Worm (Caenorhabditis elegans) whole organism, young adult: ENCODE data around the gene R04F11.2.

Source experiments
- B0019.2 ChIP-seq: fragments of 200-800 bp; sonication (Bioruptor generic); conservative IDR thresholded peaks from 2 replicates; pipeline ENCODE4 v1.3.6; 2022; ENCODE audit warnings: missing genetic modification reagents, missing genetic modification characterization, missing compliant biosample characterization
- B0261.1 ChIP-seq: sonication (generic microtip); optimal IDR thresholded peaks from 2 replicates; lab custom pipeline; 2016; ENCODE audit warnings: mild to moderate bottlenecking, missing genetic modification characterization, moderate library complexity, missing compliant biosample characterization
- F22D6.2 ChIP-seq: sonication (generic microtip); optimal IDR thresholded peaks from 2 replicates; lab custom pipeline; 2016; ENCODE audit warnings: mild to moderate bottlenecking, missing genetic modification characterization, missing compliant biosample characterization
- F37B4.10 ChIP-seq: fragments of 200-800 bp; sonication (Bioruptor generic); IDR thresholded peaks from 2 replicates; pipeline ENCODE4 v1.3.6; 2022; ENCODE audit warnings: missing genetic modification characterization, missing compliant biosample characterization
- F39B2.1 ChIP-seq: fragments of 200-800 bp; sonication (Bioruptor generic); IDR thresholded peaks from 2 replicates; pipeline ENCODE4 v1.3.6; 2022; ENCODE audit warnings: missing genetic modification reagents, missing genetic modification characterization, missing compliant biosample characterization
- F57A8.1 ChIP-seq: fragments of 200-800 bp; sonication (Bioruptor generic); optimal IDR thresholded peaks from 2 replicates; lab custom pipeline; 2018; ENCODE audit warnings: mild to moderate bottlenecking, missing genetic modification characterization, moderate library complexity, missing compliant biosample characterization
- F57C9.4 ChIP-seq: sonication (generic microtip); optimal IDR thresholded peaks from 2 replicates; lab custom pipeline; 2017; ENCODE audit warnings: mild to moderate bottlenecking, missing genetic modification characterization, missing compliant biosample characterization
- Y53G8AR.9 ChIP-seq: fragments of 200-800 bp; sonication (Bioruptor generic); conservative IDR thresholded peaks from 2 replicates; pipeline ENCODE4 v1.3.6; 2022; ENCODE audit warnings: missing genetic modification reagents, missing genetic modification characterization, missing compliant biosample characterization
- Y67H2A.10 ChIP-seq: fragments of 200-800 bp; sonication (Bioruptor generic); conservative IDR thresholded peaks from 2 replicates; pipeline ENCODE4 v1.3.6; 2022; ENCODE audit warnings: missing genetic modification reagents, missing genetic modification characterization, missing compliant biosample characterization
- atf-7 ChIP-seq: sonication (generic microtip); optimal IDR thresholded peaks from 2 replicates; lab custom pipeline; 2017; ENCODE audit warnings: mild to moderate bottlenecking, missing genetic modification characterization, missing compliant biosample characterization
- athp-1 ChIP-seq: sonication (generic microtip); optimal IDR thresholded peaks from 2 replicates; lab custom pipeline; 2017; ENCODE audit warnings: mild to moderate bottlenecking, missing genetic modification characterization, missing compliant biosample characterization
- bed-1 ChIP-seq: fragments of 200-800 bp; sonication (Bioruptor generic); IDR thresholded peaks from 2 replicates; pipeline ENCODE4 v1.3.6; 2022; ENCODE audit warnings: missing genetic modification reagents, missing genetic modification characterization, missing compliant biosample characterization
- bed-2 ChIP-seq: fragments of 200-800 bp; sonication (Bioruptor generic); IDR thresholded peaks from 2 replicates; pipeline ENCODE4 v1.3.6; 2022; ENCODE audit warnings: missing genetic modification reagents, missing genetic modification characterization, missing compliant biosample characterization
- ccch-3 ChIP-seq: fragments of 200-800 bp; sonication (Bioruptor generic); optimal IDR thresholded peaks from 2 replicates; lab custom pipeline; 2018; ENCODE audit warnings: mild to moderate bottlenecking, missing genetic modification characterization, missing compliant biosample characterization
- ceh-100 ChIP-seq: fragments of 200-800 bp; sonication (Bioruptor generic); IDR thresholded peaks from 2 replicates; pipeline ENCODE4 v1.3.6; 2022; ENCODE audit warnings: missing genetic modification reagents, missing genetic modification characterization, missing compliant biosample characterization
- dpff-1 ChIP-seq: sonication (generic microtip); optimal IDR thresholded peaks from 2 replicates; lab custom pipeline; 2017; ENCODE audit warnings: mild to moderate bottlenecking, missing genetic modification characterization, missing compliant biosample characterization
- egl-44 ChIP-seq: fragments of 200-800 bp; sonication (Bioruptor generic); IDR thresholded peaks from 2 replicates; pipeline ENCODE4 v1.3.6; 2022; ENCODE audit warnings: missing genetic modification reagents, missing genetic modification characterization, missing compliant biosample characterization
- ekl-4 ChIP-seq: fragments of 200-800 bp; sonication (Bioruptor generic); IDR thresholded peaks from 2 replicates; pipeline ENCODE4 v1.3.6; 2022; ENCODE audit warnings: missing genetic modification reagents, missing genetic modification characterization, missing compliant biosample characterization
- hmg-1.2 ChIP-seq: fragments of 200-800 bp; sonication (Bioruptor generic); IDR thresholded peaks from 2 replicates; pipeline ENCODE4 v1.3.6; 2022; ENCODE audit warnings: missing genetic modification reagents, missing genetic modification characterization, missing compliant biosample characterization
- hmg-20 ChIP-seq: fragments of 200-800 bp; sonication (Bioruptor generic); IDR thresholded peaks from 2 replicates; pipeline ENCODE4 v1.3.6; 2022; ENCODE audit warnings: missing genetic modification reagents, missing genetic modification characterization, missing compliant biosample characterization
- hsf-1 ChIP-seq: fragments of 200-800 bp; sonication (Bioruptor generic); IDR thresholded peaks from 2 replicates; pipeline ENCODE4 v1.3.6; 2022; ENCODE audit warnings: missing genetic modification reagents, missing genetic modification characterization, missing compliant biosample characterization
- let-607 ChIP-seq, 2 experiments: fragments of 200-800 bp in 1 of 2; sonication (Bioruptor generic) in 1 of 2; sonication (generic microtip) in 1 of 2; optimal IDR thresholded peaks; 2 replicates each; lab custom pipeline; 2016 to 2018; ENCODE audit warnings: mild to moderate bottlenecking in 2 of 2, missing compliant biosample characterization in 2 of 2, missing genetic modification characterization in 2 of 2, moderate library complexity in 2 of 2, missing genotype in 1 of 2
- lin-26 ChIP-seq: fragments of 200-800 bp; sonication (Bioruptor generic); IDR thresholded peaks from 2 replicates; pipeline ENCODE4 v1.3.6; 2022; ENCODE audit warnings: missing genetic modification reagents, missing genetic modification characterization, missing compliant biosample characterization
- lin-35 ChIP-seq, 3 experiments: fragments of 150-350 bp in 2 of 3; sonication (generic microtip) in 1 of 3; optimal IDR thresholded peaks; 2 replicates each; lab custom pipeline; 2014 to 2018; ENCODE audit warnings: missing biosample characterization in 3 of 3, missing genetic modification characterization in 3 of 3, missing genetic modification reagents in 3 of 3
- lin-40 ChIP-seq: sonication (generic microtip); optimal IDR thresholded peaks from 2 replicates; lab custom pipeline; 2016; ENCODE audit warnings: missing genetic modification characterization, mild to moderate bottlenecking, missing compliant biosample characterization, missing genotype, missing genetic modification reagents
- mcd-1 ChIP-seq: fragments of 200-800 bp; sonication (Bioruptor generic); IDR thresholded peaks from 2 replicates; pipeline ENCODE4 v1.3.6; 2022; ENCODE audit warnings: missing genetic modification reagents, missing genetic modification characterization, missing compliant biosample characterization
- mel-28 ChIP-seq: sonication (generic microtip); optimal IDR thresholded peaks from 2 replicates; lab custom pipeline; 2016; ENCODE audit warnings: borderline replicate concordance, mild to moderate bottlenecking, missing genetic modification characterization, missing compliant biosample characterization
- mxl-1 ChIP-seq: sonication (generic microtip); optimal IDR thresholded peaks from 2 replicates; lab custom pipeline; 2016; ENCODE audit warnings: missing genetic modification characterization, missing compliant biosample characterization
- nhr-120 ChIP-seq: fragments of 200-800 bp; sonication (Bioruptor generic); IDR thresholded peaks from 2 replicates; pipeline ENCODE4 v1.3.6; 2022; ENCODE audit warnings: missing genetic modification characterization, missing compliant biosample characterization
- nhr-80 ChIP-seq: sonication (generic microtip); optimal IDR thresholded peaks from 2 replicates; lab custom pipeline; 2016; ENCODE audit warnings: missing genetic modification characterization, missing compliant biosample characterization
- pha-4 ChIP-seq: fragments of 150-350 bp; sonication (generic microtip); optimal IDR thresholded peaks from 2 replicates; lab custom pipeline; 2014; ENCODE audit warnings: missing biosample characterization, missing genetic modification reagents, missing genetic modification characterization
- rpc-1 ChIP-seq, 2 experiments: fragments of 150-350 bp in 1 of 2; sonication (generic microtip) in 1 of 2; optimal IDR thresholded peaks; 2 replicates each; lab custom pipeline; 2014 to 2018; ENCODE audit warnings: missing biosample characterization in 1 of 2, missing genetic modification characterization in 1 of 2, missing genetic modification reagents in 1 of 2, missing genotype in 1 of 2
- sea-2 ChIP-seq: fragments of 200-800 bp; sonication (Bioruptor generic); IDR thresholded peaks from 2 replicates; pipeline ENCODE4 v1.3.6; 2022; ENCODE audit warnings: missing genetic modification characterization, missing compliant biosample characterization
- snpc-1.1 ChIP-seq: sonication (generic microtip); optimal IDR thresholded peaks from 2 replicates; lab custom pipeline; 2017; ENCODE audit warnings: missing genetic modification characterization, mild to moderate bottlenecking, missing compliant biosample characterization, antibody characterized with exemption, moderate library complexity, missing genotype, missing genetic modification reagents; ENCODE audit not compliant: insufficient read depth
- snpc-1.3 ChIP-seq: sonication (generic microtip); optimal IDR thresholded peaks from 2 replicates; lab custom pipeline; 2017; ENCODE audit warnings: missing genetic modification characterization, mild to moderate bottlenecking, missing compliant biosample characterization, antibody characterized with exemption, moderate library complexity, missing genotype, missing genetic modification reagents; ENCODE audit not compliant: insufficient read depth
- somi-1 ChIP-seq: fragments of 200-800 bp; sonication (Bioruptor generic); optimal IDR thresholded peaks from 2 replicates; lab custom pipeline; 2018; ENCODE audit warnings: mild to moderate bottlenecking, missing genetic modification characterization, missing compliant biosample characterization
- sptf-2 ChIP-seq: fragments of 200-800 bp; sonication (Bioruptor generic); optimal IDR thresholded peaks from 2 replicates; lab custom pipeline; 2018; ENCODE audit warnings: mild to moderate bottlenecking, missing genetic modification characterization, missing compliant biosample characterization
- tbx-9 ChIP-seq: sonication (generic microtip); optimal IDR thresholded peaks from 2 replicates; lab custom pipeline; 2016; ENCODE audit warnings: borderline replicate concordance, missing genetic modification characterization, inconsistent platforms, missing compliant biosample characterization
- unc-130 ChIP-seq: sonication (generic microtip); optimal IDR thresholded peaks from 2 replicates; lab custom pipeline; 2016; ENCODE audit warnings: missing genetic modification reagents, missing genetic modification characterization, missing compliant biosample characterization
- zfh-2 ChIP-seq: fragments of 200-800 bp; sonication (Bioruptor generic); conservative IDR thresholded peaks from 2 replicates; pipeline ENCODE4 v1.3.6; 2022; ENCODE audit warnings: missing genetic modification reagents, missing genetic modification characterization, missing compliant biosample characterization
- ztf-18 ChIP-seq: sonication (generic microtip); optimal IDR thresholded peaks from 2 replicates; lab custom pipeline; 2016; ENCODE audit warnings: missing genotype, mild to moderate bottlenecking, missing genetic modification characterization, missing compliant biosample characterization
- ztf-25 ChIP-seq: fragments of 200-800 bp; sonication (Bioruptor generic); IDR thresholded peaks from 2 replicates; pipeline ENCODE4 v1.3.6; 2022; ENCODE audit warnings: missing genetic modification reagents, missing genetic modification characterization, missing compliant biosample characterization
- ztf-3 ChIP-seq: fragments of 200-800 bp; sonication (Bioruptor generic); optimal IDR thresholded peaks from 2 replicates; lab custom pipeline; 2018; ENCODE audit warnings: mild to moderate bottlenecking, missing genetic modification characterization, missing compliant biosample characterization

R04F11.2 gene

ce11 chrV:12295015-12295414, 23.2 kb upstream of the R04F11.2 start (continued):
- TF ChIP-seq hsf-1 (GFP tag; lab: Robert Waterston, UW) (no peak), nhr-120 (no peak), F22D6.2 (no peak)
- TF ChIP-seq, all 124 proteins: peak for 0

- TF ChIP-seq unc-130 (GFP tag; lab: Kevin White, UChicago) (no peak), mxl-1 (no peak), B0261.1 (tag; lab: Kevin White, UChicago) (no peak), zfh-2 (GFP tag; lab: Robert Waterston, UW) (no peak), tbx-9 (no peak), lin-35 (GFP tag; optimal IDR thresholded peaks at IDR 0.05; lab: Kevin White, UChicago) (no peak), Y53G8AR.9 (GFP tag; lab: Robert Waterston, UW) (no peak), nhr-80 (tag; lab: Kevin White, UChicago) (no peak), egl-44 (GFP tag; lab: Robert Waterston, UW) (no peak), sea-2 (GFP tag; lab: Robert Waterston, UW) (no peak), dpff-1 (tag; lab: Kevin White, UChicago) (no peak), Y67H2A.10 (GFP tag; lab: Robert Waterston, UW) (no peak), F39B2.1 (no peak), F57C9.4 (tag; lab: Kevin White, UChicago) (no peak), sptf-2 (no peak), B0019.2 (GFP tag; lab: Robert Waterston, UW) (no peak)
Observed at ce11 chrV:12295520-12295919, 22.7 kb upstream of the R04F11.2 start.

- TF ChIP-seq nhr-80 (tag; lab: Kevin White, UChicago) (no peak), somi-1 (GFP tag; lab: Kevin White, UChicago) (no peak), let-607 (tag; optimal IDR thresholded peaks at IDR 0.05; lab: Kevin White, UChicago) (no peak), ceh-100 (GFP tag; lab: Robert Waterston, UW) (no peak), pha-4 (tag; lab: Kevin White, UChicago) (no peak), snpc-1.1 (no peak), F57A8.1 (GFP tag; lab: Kevin White, UChicago) (no peak), ekl-4 (no peak), ztf-3 (GFP tag; lab: Kevin White, UChicago) (no peak), ztf-18 (tag; lab: Kevin White, UChicago) (no peak), bed-2 (GFP tag; lab: Robert Waterston, UW) (no peak), hmg-20 (GFP tag; lab: Robert Waterston, UW) (no peak), lin-40 (tag; lab: Kevin White, UChicago) (no peak), snpc-1.3 (tag; lab: Kevin White, UChicago) (no peak), bed-1 (GFP tag; lab: Robert Waterston, UW) (no peak), F37B4.10 (GFP tag; lab: Robert Waterston, UW) (no peak), hmg-1.2 (GFP tag; lab: Robert Waterston, UW) (no peak)
Observed at ce11 chrV:12296122-12296521, 22.1 kb upstream of the R04F11.2 start.

ce11 chrV:12296794-12297193, 21.4 kb upstream of the R04F11.2 start:
- TF ChIP-seq F57A8.1 (GFP tag; lab: Kevin White, UChicago) (no peak), mcd-1 (GFP tag; lab: Robert Waterston, UW) (no peak), nhr-120 (no peak), ztf-25 (GFP tag; lab: Robert Waterston, UW) (no peak), lin-26 (GFP tag; lab: Robert Waterston, UW) (no peak), F22D6.2 (no peak), rpc-1 (optimal IDR thresholded peaks at IDR 0.05; lab: Kevin White, UChicago) (no peak), rpc-1 (tag; optimal IDR thresholded peaks at IDR 0.05; lab: Kevin White, UChicago) (no peak), ccch-3 (GFP tag; lab: Kevin White, UChicago) (no peak), atf-7 (tag; lab: Kevin White, UChicago) (no peak), athp-1 (tag; lab: Kevin White, UChicago) (no peak), mel-28 (tag; lab: Kevin White, UChicago) (no peak)
- TF ChIP-seq, all 124 proteins: peak for 0
